Fruit fly (Drosophila melanogaster): Measurements from ENCODE around the gene CG10801.

DNA sequence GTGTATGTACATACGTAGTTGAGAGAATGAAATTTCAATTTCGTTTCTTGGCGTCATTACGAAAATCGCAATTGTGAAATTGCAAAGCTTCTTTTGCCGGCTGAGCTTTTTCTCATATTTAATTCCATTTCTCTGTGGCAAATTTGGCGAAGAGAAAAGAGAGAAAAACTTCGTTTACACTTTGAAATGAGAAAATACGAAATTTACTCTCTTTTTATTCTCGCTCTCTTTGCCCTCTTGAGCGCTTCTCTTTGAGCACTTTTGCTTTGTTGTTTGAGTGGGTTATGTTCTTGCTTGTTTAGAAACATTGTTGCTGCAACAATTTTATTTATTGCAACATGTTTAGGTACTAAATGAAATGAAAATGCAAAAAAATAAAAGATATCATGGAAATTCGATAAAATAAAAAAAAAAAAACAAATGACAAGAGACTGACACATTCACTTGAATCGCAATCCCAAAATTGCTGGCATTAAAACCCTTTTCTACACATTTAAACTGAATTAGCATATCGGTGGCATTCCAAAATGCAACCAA, 9.1 kb upstream of the CG10801 start:
- no peak for TF ChIP-seq CTCF (optimal IDR thresholded peaks at IDR 0.05)
- TF ChIP-seq CG8478 (optimal IDR thresholded peaks at IDR 0.05): no peak
